Worm (Caenorhabditis elegans) whole organism, L4 larva: ENCODE results near the gene T04C12.7.

ENCODE experiments used
- ceh-82 ChIP-seq: sonication (generic microtip); optimal IDR thresholded peaks from 2 replicates; lab custom pipeline; 2017; ENCODE audit warnings: missing biosample characterization, missing genetic modification characterization
- lin-13 ChIP-seq: fragments of 150-350 bp; optimal IDR thresholded peaks from 2 replicates; lab custom pipeline; 2014; ENCODE audit warnings: missing biosample characterization, missing genetic modification reagents, missing genetic modification characterization
- lin-15B ChIP-seq: fragments of 150-350 bp; sonication (generic microtip); optimal IDR thresholded peaks from 3 replicates; lab custom pipeline; 2014; ENCODE audit warnings: missing biosample characterization, missing genetic modification characterization
- lin-29 ChIP-seq: fragments of 200-800 bp; sonication (Bioruptor generic); IDR thresholded peaks from 2 replicates; pipeline ENCODE4 v1.3.6; 2022; ENCODE audit warnings: missing genetic modification reagents, missing genetic modification characterization, missing compliant biosample characterization
- lir-3 ChIP-seq: sonication (generic microtip); optimal IDR thresholded peaks from 2 replicates; lab custom pipeline; 2016; ENCODE audit warnings: mild to moderate bottlenecking, missing genetic modification characterization, missing compliant biosample characterization

DNA sequence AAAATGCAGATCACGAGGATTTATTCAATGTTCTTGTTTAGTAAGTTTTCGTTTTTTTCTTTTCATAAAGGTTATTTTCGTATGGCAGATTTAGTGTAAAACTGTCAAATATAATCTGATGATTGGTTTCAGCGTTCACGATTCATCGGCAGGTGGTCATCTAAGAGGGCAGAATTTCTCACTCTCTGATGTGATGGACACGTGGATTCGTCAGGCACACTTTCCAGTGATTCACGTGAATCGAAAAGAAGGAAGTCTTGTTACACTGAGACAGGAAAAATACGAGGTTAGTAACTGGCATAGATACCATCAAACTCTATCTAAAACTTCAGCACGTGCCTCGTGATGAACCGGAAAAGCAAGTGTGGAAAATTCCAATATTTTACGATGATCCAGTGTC, 40.8 kb downstream of the T04C12.7 start:
- no peak for TF ChIP-seq lir-3
- TF ChIP-seq lin-29 (GFP tag; lab: Robert Waterston, UW) = no peak
- TF ChIP-seq ceh-82 (tag; lab: Kevin White, UChicago) = no peak
- no peak for TF ChIP-seq lin-15B (tag; lab: Kevin White, UChicago)
- no peak for TF ChIP-seq lin-13 (GFP tag; lab: Kevin White, UChicago)
